Worm (Caenorhabditis elegans) whole organism, young adult: ENCODE results near the gene pqn-89.

Experiments
- B0336.3 ChIP-seq: fragments of 200-800 bp; sonication (Bioruptor generic); IDR thresholded peaks from 2 replicates; pipeline ENCODE4 v1.3.6; 2022; ENCODE audit warnings: missing genetic modification characterization, missing compliant biosample characterization
- F10E7.11 ChIP-seq: sonication (generic microtip); optimal IDR thresholded peaks from 2 replicates; lab custom pipeline; 2017; ENCODE audit warnings: mild to moderate bottlenecking, missing genetic modification characterization, moderate library complexity, missing compliant biosample characterization
- ekl-4 ChIP-seq: fragments of 200-800 bp; sonication (Bioruptor generic); IDR thresholded peaks from 2 replicates; pipeline ENCODE4 v1.3.6; 2022; ENCODE audit warnings: missing genetic modification reagents, missing genetic modification characterization, missing compliant biosample characterization
- lsy-27 ChIP-seq: sonication (generic microtip); optimal IDR thresholded peaks from 2 replicates; lab custom pipeline; 2017; ENCODE audit warnings: missing genetic modification characterization, mild to moderate bottlenecking, missing compliant biosample characterization, antibody characterized with exemption, missing genotype, borderline replicate concordance; ENCODE audit not compliant: insufficient read depth
- madf-10 ChIP-seq: sonication (generic microtip); optimal IDR thresholded peaks from 2 replicates; lab custom pipeline; 2016; ENCODE audit warnings: mild to moderate bottlenecking, missing genetic modification characterization, missing compliant biosample characterization
- nhr-27 ChIP-seq: fragments of 200-800 bp; sonication (Bioruptor generic); optimal IDR thresholded peaks from 2 replicates; lab custom pipeline; 2018; ENCODE audit warnings: mild to moderate bottlenecking, missing genetic modification characterization, moderate library complexity, missing compliant biosample characterization
- snpc-1.1 ChIP-seq: sonication (generic microtip); optimal IDR thresholded peaks from 2 replicates; lab custom pipeline; 2017; ENCODE audit warnings: missing genetic modification characterization, mild to moderate bottlenecking, missing compliant biosample characterization, antibody characterized with exemption, moderate library complexity, missing genotype, missing genetic modification reagents; ENCODE audit not compliant: insufficient read depth
- snpc-4 ChIP-seq, 5 experiments: fragments of 150-350 bp in 1 of 5; sonication (generic microtip) in 4 of 5; optimal IDR thresholded peaks; 2 replicates each; lab custom pipeline; 2014 to 2018; ENCODE audit warnings: missing genetic modification characterization in 5 of 5, missing biosample characterization in 3 of 5, antibody characterized with exemption in 2 of 5, mild to moderate bottlenecking in 2 of 5, missing compliant biosample characterization in 2 of 5, missing genotype in 2 of 5, moderate library complexity in 2 of 5, missing genetic modification reagents in 1 of 5
- unc-62 ChIP-seq: fragments of 150-350 bp; optimal IDR thresholded peaks from 2 replicates; lab custom pipeline; 2014; ENCODE audit warnings: missing biosample characterization, missing genetic modification reagents, missing genetic modification characterization

ce11 chrIV:6480221-6480620 lies 26.3 kb upstream of the pqn-89 start, which contains the start of gene tyr-6:
- no peak for TF ChIP-seq unc-62
- TF ChIP-seq B0336.3 (GFP tag; lab: Robert Waterston, UW) = no peak
- TF ChIP-seq lsy-27 (tag; lab: Kevin White, UChicago) = no peak
- no peak for TF ChIP-seq ekl-4 (GFP tag; lab: Robert Waterston, UW)
- TF ChIP-seq madf-10 (tag; lab: Kevin White, UChicago) = no peak
- no peak for TF ChIP-seq snpc-1.1 (tag; lab: Kevin White, UChicago)
- no peak for TF ChIP-seq F10E7.11 (tag; lab: Kevin White, UChicago)
- no peak for TF ChIP-seq snpc-4 (GFP tag; optimal IDR thresholded peaks at IDR 0.05; lab: Kevin White, UChicago)
- no peak for TF ChIP-seq snpc-4 (tag; optimal IDR thresholded peaks at IDR 0.05; lab: Kevin White, UChicago)
- no peak for TF ChIP-seq nhr-27 (tag; lab: Kevin White, UChicago)
